Fruit fly (Drosophila melanogaster) whole organism, embryonic: ENCODE results near the gene Ids.

Source experiments
- Asciz ChIP-seq: fragments of 200-800 bp; sonication (Bioruptor generic); optimal IDR thresholded peaks from 2 replicates; lab custom pipeline; 2017; ENCODE audit warnings: missing biosample characterization, mild to moderate bottlenecking, missing genetic modification characterization, missing genetic modification reagents
- Atf3 ChIP-seq: fragments of 200-800 bp; sonication (Bioruptor generic); optimal IDR thresholded peaks from 3 replicates; lab custom pipeline; 2016; ENCODE audit warnings: missing biosample characterization, missing genetic modification characterization
- CG10147 ChIP-seq: fragments of 200-800 bp; sonication (Bioruptor generic); optimal IDR thresholded peaks from 2 replicates; lab custom pipeline; 2019; ENCODE audit warnings: missing biosample characterization, mild to moderate bottlenecking, missing genetic modification characterization, moderate library complexity
- CG1024 ChIP-seq: fragments of 200-800 bp; sonication (Bioruptor generic); IDR thresholded peaks from 2 replicates; pipeline ENCODE4 v1.3.6; 2022; ENCODE audit warnings: missing biosample characterization, missing genetic modification characterization
- CG10267 ChIP-seq: fragments of 200-800 bp; sonication (Bioruptor generic); optimal IDR thresholded peaks from 2 replicates; lab custom pipeline; 2018; ENCODE audit warnings: missing biosample characterization, mild to moderate bottlenecking, missing genetic modification characterization, moderate library complexity
- CG10543 ChIP-seq: fragments of 200-800 bp; sonication (Bioruptor generic); optimal IDR thresholded peaks from 3 replicates; lab custom pipeline; 2017; ENCODE audit warnings: missing biosample characterization, mild to moderate bottlenecking, missing genetic modification characterization, moderate library complexity
- CG11504 ChIP-seq: fragments of 200-800 bp; sonication (Bioruptor generic); optimal IDR thresholded peaks from 3 replicates; lab custom pipeline; 2019; ENCODE audit warnings: missing biosample characterization, mild to moderate bottlenecking, missing genetic modification characterization, moderate library complexity
- CG12236 ChIP-seq: fragments of 200-800 bp; sonication (Bioruptor generic); optimal IDR thresholded peaks from 2 replicates; lab custom pipeline; 2016; ENCODE audit warnings: missing biosample characterization, missing genetic modification characterization
- CG13424 ChIP-seq: fragments of 200-800 bp; sonication (Bioruptor generic); optimal IDR thresholded peaks from 2 replicates; lab custom pipeline; 2019; ENCODE audit warnings: missing biosample characterization, mild to moderate bottlenecking, missing genetic modification characterization, moderate library complexity
- CG1602 ChIP-seq: fragments of 200-800 bp; sonication (Bioruptor generic); optimal IDR thresholded peaks from 3 replicates; lab custom pipeline; 2016; ENCODE audit warnings: missing biosample characterization, missing genetic modification characterization
- CG17385 ChIP-seq: fragments of 200-800 bp; sonication (Bioruptor generic); optimal IDR thresholded peaks from 3 replicates; lab custom pipeline; 2018; ENCODE audit warnings: missing biosample characterization, mild to moderate bottlenecking, missing genetic modification characterization
- CG17568 ChIP-seq: fragments of 200-800 bp; sonication (Bioruptor generic); optimal IDR thresholded peaks from 2 replicates; lab custom pipeline; 2018; ENCODE audit warnings: missing biosample characterization, mild to moderate bottlenecking, missing genetic modification characterization, moderate library complexity
- CG18476 ChIP-seq: fragments of 200-800 bp; sonication (Bioruptor generic); optimal IDR thresholded peaks from 2 replicates; lab custom pipeline; 2016; ENCODE audit warnings: missing biosample characterization, mild to moderate bottlenecking, missing genetic modification characterization
- CG31365 ChIP-seq: fragments of 200-800 bp; sonication (Bioruptor generic); optimal IDR thresholded peaks from 2 replicates; lab custom pipeline; 2018; ENCODE audit warnings: missing biosample characterization, mild to moderate bottlenecking, missing genetic modification characterization
- CG3163 ChIP-seq: fragments of 200-800 bp; sonication (Bioruptor generic); optimal IDR thresholded peaks from 3 replicates; lab custom pipeline; 2016; ENCODE audit warnings: missing biosample characterization, missing genetic modification characterization
- CG32532 ChIP-seq: fragments of 200-800 bp; sonication (Bioruptor generic); IDR thresholded peaks from 2 replicates; pipeline ENCODE4 v1.3.6; 2022; ENCODE audit warnings: missing biosample characterization, missing genetic modification characterization
- CG34422 ChIP-seq: fragments of 200-800 bp; sonication (Bioruptor generic); IDR thresholded peaks from 3 replicates; pipeline ENCODE4 v1.3.6; 2022; ENCODE audit warnings: missing biosample characterization, missing genetic modification characterization
- CG5245 ChIP-seq: fragments of 200-800 bp; sonication (Bioruptor generic); optimal IDR thresholded peaks from 3 replicates; lab custom pipeline; 2016; ENCODE audit warnings: missing biosample characterization, missing genetic modification characterization
- CG7357 ChIP-seq: fragments of 200-800 bp; sonication (Bioruptor generic); IDR thresholded peaks from 3 replicates; pipeline ENCODE4 v1.3.6; 2022; ENCODE audit warnings: missing biosample characterization, missing genetic modification characterization
- GATAe ChIP-seq: fragments of 200-800 bp; sonication (Bioruptor generic); conservative IDR thresholded peaks from 2 replicates; pipeline ENCODE4 v1.3.6; 2022; ENCODE audit warnings: missing biosample characterization, missing genetic modification characterization
- Hr51 ChIP-seq, 2 experiments: fragments of 200-800 bp; sonication (Bioruptor generic); optimal IDR thresholded peaks; 2 replicates in 1 of 2; 3 replicates in 1 of 2; lab custom pipeline; 2016 to 2018; ENCODE audit warnings: missing biosample characterization in 2 of 2, missing genetic modification characterization in 2 of 2, mild to moderate bottlenecking in 1 of 2, moderate library complexity in 1 of 2
- Lim3 ChIP-seq: fragments of 200-800 bp; sonication (Bioruptor generic); IDR thresholded peaks from 2 replicates; pipeline ENCODE4 v1.3.6; 2022; ENCODE audit warnings: missing biosample characterization, missing genetic modification characterization
- Lpt ChIP-seq: fragments of >200 bp; optimal IDR thresholded peaks from 2 replicates; lab custom pipeline; 2018; ENCODE audit warnings: missing biosample characterization, missing genetic modification characterization
- Med ChIP-seq: fragments of 200-800 bp; sonication (Bioruptor generic); peaks from one replicate; lab custom pipeline; 2016; ENCODE audit warnings: missing biosample characterization, missing genetic modification characterization, mild to moderate bottlenecking, inconsistent platforms, moderate library complexity
- Ptx1 ChIP-seq: fragments of 200-800 bp; sonication (Bioruptor generic); IDR thresholded peaks from 2 replicates; pipeline ENCODE4 v1.3.6; 2022; ENCODE audit warnings: missing biosample characterization, missing genetic modification characterization
- Rx ChIP-seq: fragments of 200-800 bp; sonication (Bioruptor generic); IDR thresholded peaks from 2 replicates; pipeline ENCODE4 v1.3.6; 2022; ENCODE audit warnings: missing biosample characterization, missing genetic modification characterization
- Ssrp ChIP-seq: fragments of 200-800 bp; sonication (Bioruptor generic); optimal IDR thresholded peaks from 2 replicates; lab custom pipeline; 2018; ENCODE audit warnings: missing biosample characterization, mild to moderate bottlenecking, missing genetic modification characterization, moderate library complexity
- Taf1 ChIP-seq: fragments of 200-800 bp; sonication (Bioruptor generic); IDR thresholded peaks from 2 replicates; pipeline ENCODE4 v1.3.6; 2022; ENCODE audit warnings: missing biosample characterization, missing genetic modification characterization
- ac ChIP-seq: fragments of 200-800 bp; sonication (Bioruptor generic); optimal IDR thresholded peaks from 3 replicates; lab custom pipeline; 2017; ENCODE audit warnings: missing biosample characterization, mild to moderate bottlenecking, missing genetic modification characterization
- ase ChIP-seq: fragments of 200-800 bp; sonication (Bioruptor generic); IDR thresholded peaks from 3 replicates; pipeline ENCODE4 v1.3.6; 2022; ENCODE audit warnings: missing biosample characterization, missing genetic modification characterization
- br ChIP-seq: fragments of >200 bp; optimal IDR thresholded peaks from 2 replicates; lab custom pipeline; 2017
- btn ChIP-seq: fragments of 200-800 bp; sonication (Bioruptor generic); optimal IDR thresholded peaks from 2 replicates; lab custom pipeline; 2016; ENCODE audit warnings: missing biosample characterization, missing genetic modification characterization
- cg ChIP-seq: fragments of 200-800 bp; sonication (Bioruptor generic); optimal IDR thresholded peaks from 3 replicates; lab custom pipeline; 2019; ENCODE audit warnings: missing biosample characterization, mild to moderate bottlenecking, missing genetic modification characterization, moderate library complexity
- ci ChIP-seq: fragments of 200-800 bp; sonication (Bioruptor generic); IDR thresholded peaks from 3 replicates; pipeline ENCODE4 v1.3.6; 2022; ENCODE audit warnings: missing biosample characterization, missing genetic modification characterization
- dm ChIP-seq: fragments of 200-800 bp; sonication (Bioruptor generic); optimal IDR thresholded peaks from 3 replicates; lab custom pipeline; 2016; ENCODE audit warnings: missing biosample characterization, missing genetic modification characterization
- en ChIP-seq: fragments of 200-800 bp; sonication (Bioruptor generic); optimal IDR thresholded peaks from 2 replicates; lab custom pipeline; 2016; ENCODE audit warnings: missing biosample characterization, missing genetic modification characterization
- fd96Cb ChIP-seq: fragments of 200-800 bp; sonication (Bioruptor generic); optimal IDR thresholded peaks from 2 replicates; lab custom pipeline; 2018; ENCODE audit warnings: missing biosample characterization, mild to moderate bottlenecking, missing genetic modification characterization, moderate library complexity
- her ChIP-seq: fragments of 200-800 bp; sonication (Bioruptor generic); optimal IDR thresholded peaks from 2 replicates; lab custom pipeline; 2016; ENCODE audit warnings: missing biosample characterization, missing genetic modification characterization
- hth ChIP-seq: fragments of >200 bp; optimal IDR thresholded peaks from 2 replicates; lab custom pipeline; 2017; ENCODE audit warnings: inconsistent platforms
- kni ChIP-seq: fragments of 200-800 bp; sonication (Bioruptor generic); optimal IDR thresholded peaks from 3 replicates; lab custom pipeline; 2017; ENCODE audit warnings: mild to moderate bottlenecking, missing biosample characterization, missing genetic modification reagents, missing genetic modification characterization
- maf-S ChIP-seq: fragments of 200-800 bp; sonication (Bioruptor generic); optimal IDR thresholded peaks from 2 replicates; lab custom pipeline; 2016; ENCODE audit warnings: missing biosample characterization, missing genetic modification characterization
- mam ChIP-seq: fragments of 200-800 bp; sonication (Bioruptor generic); optimal IDR thresholded peaks from 3 replicates; lab custom pipeline; 2016; ENCODE audit warnings: missing biosample characterization, missing genetic modification characterization
- nerfin-1 ChIP-seq: fragments of 200-800 bp; sonication (Bioruptor generic); optimal IDR thresholded peaks from 3 replicates; lab custom pipeline; 2019; ENCODE audit warnings: missing biosample characterization, mild to moderate bottlenecking, missing genetic modification characterization, moderate library complexity
- nom ChIP-seq: fragments of 200-800 bp; sonication (Bioruptor generic); optimal IDR thresholded peaks from 2 replicates; lab custom pipeline; 2017; ENCODE audit warnings: missing biosample characterization, missing genetic modification characterization, mild to moderate bottlenecking, moderate library complexity, missing genetic modification reagents
- oc ChIP-seq: fragments of 200-800 bp; sonication (Bioruptor generic); optimal IDR thresholded peaks from 2 replicates; lab custom pipeline; 2018; ENCODE audit warnings: missing biosample characterization, mild to moderate bottlenecking, missing genetic modification characterization, moderate library complexity
- pan ChIP-seq, 4 experiments: fragments of >200 bp in 3 of 4; fragments of 200-800 bp in 1 of 4; sonication (Bioruptor generic) in 1 of 4; optimal IDR thresholded peaks in 3 of 4; IDR thresholded peaks in 1 of 4; 2 replicates each; pipeline versions ENCODE4 v1.3.6 to Lab custom; 2017 to 2022; ENCODE audit warnings: missing biosample characterization in 2 of 4, missing genetic modification characterization in 2 of 4, mixed read lengths in 1 of 4
- pita ChIP-seq: fragments of 200-800 bp; sonication (Bioruptor generic); optimal IDR thresholded peaks from 2 replicates; lab custom pipeline; 2017; ENCODE audit warnings: missing biosample characterization, mild to moderate bottlenecking, missing genetic modification characterization
- scrt ChIP-seq: fragments of 200-800 bp; sonication (Bioruptor generic); optimal IDR thresholded peaks from 2 replicates; lab custom pipeline; 2018; ENCODE audit warnings: missing biosample characterization, mild to moderate bottlenecking, missing genetic modification characterization, moderate library complexity
- slbo ChIP-seq: fragments of 200-800 bp; sonication (Bioruptor generic); IDR thresholded peaks from 2 replicates; pipeline ENCODE4 v1.3.6; 2022; ENCODE audit warnings: missing biosample characterization, missing genetic modification characterization
- so ChIP-seq: fragments of 200-800 bp; sonication (Bioruptor generic); IDR thresholded peaks from 3 replicates; pipeline ENCODE4 v1.3.6; 2022; ENCODE audit warnings: missing biosample characterization, missing genetic modification characterization
- tup ChIP-seq: fragments of 200-800 bp; sonication (Bioruptor generic); optimal IDR thresholded peaks from 2 replicates; lab custom pipeline; 2016; ENCODE audit warnings: missing biosample characterization, mild to moderate bottlenecking, missing genetic modification characterization, moderate library complexity
- yki ChIP-seq: fragments of >200 bp; optimal IDR thresholded peaks from 3 replicates; lab custom pipeline; 2018

Gene Ids

DNA sequence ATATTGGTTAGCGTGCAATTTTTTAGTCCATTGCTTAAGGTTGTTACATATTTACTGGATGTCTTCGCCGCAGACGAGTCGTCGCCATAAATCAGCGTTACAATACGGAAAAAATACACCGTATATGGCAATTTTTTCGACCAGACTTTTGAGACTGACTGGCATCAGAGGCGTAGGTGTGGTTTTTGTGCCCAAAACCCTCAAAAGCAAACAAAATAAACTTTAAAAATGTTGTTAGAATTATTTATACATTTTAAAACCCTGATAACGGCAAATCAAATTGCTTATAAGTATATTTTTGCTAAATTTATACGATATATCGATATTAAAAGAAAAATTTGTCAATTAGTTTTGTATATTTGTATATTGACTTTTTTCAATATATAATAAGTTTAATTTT lies 42.6 kb downstream of the Ids start (continued):
- no peak for TF ChIP-seq ase (GFP tag; lab: Robert Waterston, UW)
- TF ChIP-seq CG31365 (tag; lab: Kevin White, UChicago) = no peak
- TF ChIP-seq Rx (GFP tag; lab: Robert Waterston, UW) = no peak
- TF ChIP-seq hth (lab: Kevin White, UChicago) = no peak
- no peak for TF ChIP-seq kni (GFP tag; lab: Kevin White, UChicago)
- TF ChIP-seq fd96Cb (tag; lab: Kevin White, UChicago) = no peak
- peak in 1 of 2 experiments; percentile 9 for TF ChIP-seq Hr51 (GFP tag; optimal IDR thresholded peaks at IDR 0.05; lab: Kevin White, UChicago)
- no peak for TF ChIP-seq yki (lab: Kevin White, UChicago)
- no peak for TF ChIP-seq ci (GFP tag; lab: Robert Waterston, UW)
- TF ChIP-seq ac (GFP tag; lab: Kevin White, UChicago) = no peak
- no peak for TF ChIP-seq btn (GFP tag; lab: Kevin White, UChicago)
- TF ChIP-seq CG32532 (GFP tag; lab: Robert Waterston, UW) = 0 out of 2 replicates have a peak, but pooled peaks have one; percentile 13
- no peak for TF ChIP-seq pita
- TF ChIP-seq CG17385 (GFP tag; lab: Kevin White, UChicago) = no peak
- TF ChIP-seq en (GFP tag; lab: Kevin White, UChicago) = no peak
- no peak for TF ChIP-seq CG5245 (GFP tag; lab: Kevin White, UChicago)
- TF ChIP-seq CG18476 = no peak
- peak; percentile 22 for TF ChIP-seq CG11504
- peak; percentile 26; the same call in 1 of the 2 replicates for TF ChIP-seq slbo (GFP tag; lab: Robert Waterston, UW)
- no peak for TF ChIP-seq CG10543 (GFP tag; lab: Kevin White, UChicago)
- TF ChIP-seq cg (GFP tag; lab: Kevin White, UChicago) = no peak
- peak; percentile 10 for TF ChIP-seq Med (GFP tag; lab: Kevin White, UChicago)
- TF ChIP-seq CG12236 = no peak
- TF ChIP-seq Lpt = no peak
- TF ChIP-seq CG7357 (GFP tag; lab: Robert Waterston, UW) = no peak
- TF ChIP-seq Asciz (GFP tag; lab: Kevin White, UChicago) = no peak
- TF ChIP-seq scrt = no peak
- TF ChIP-seq oc (tag; lab: Kevin White, UChicago) = no peak
- TF ChIP-seq nerfin-1 (tag; lab: Kevin White, UChicago) = no peak
- TF ChIP-seq tup = no peak
- TF ChIP-seq Taf1 (GFP tag; lab: Robert Waterston, UW) = no peak
- no peak for TF ChIP-seq mam (GFP tag; lab: Kevin White, UChicago)
- TF ChIP-seq her (GFP tag; lab: Kevin White, UChicago) = no peak
- 0 out of 2 replicates have a peak, but pooled peaks have one; percentile 12 for TF ChIP-seq Ptx1 (GFP tag; lab: Robert Waterston, UW)
- no peak for TF ChIP-seq Ssrp (tag; lab: Kevin White, UChicago)
- TF ChIP-seq CG10147 (GFP tag; lab: Kevin White, UChicago) = no peak
- TF ChIP-seq Atf3 (GFP tag; lab: Kevin White, UChicago) = no peak
- no peak for TF ChIP-seq maf-S
- no peak for TF ChIP-seq br (lab: Kevin White, UChicago)
- no peak for TF ChIP-seq CG10267 (tag; lab: Kevin White, UChicago)
- peak; percentile 11 for TF ChIP-seq CG13424 (tag; lab: Kevin White, UChicago)
- no peak for TF ChIP-seq so
- no peak for TF ChIP-seq pan (optimal IDR thresholded peaks at IDR 0.05; lab: Kevin White, UChicago)
- no peak for TF ChIP-seq pan (GFP tag; optimal IDR thresholded peaks at IDR 0.05 in 1 of 2, IDR thresholded peaks at IDR 0.05 in 1 of 2)
- no peak for TF ChIP-seq nom
- no peak for TF ChIP-seq Lim3
- TF ChIP-seq CG17568 (GFP tag; lab: Kevin White, UChicago) = no peak
- TF ChIP-seq CG34422 (GFP tag; lab: Robert Waterston, UW) = no peak
- TF ChIP-seq GATAe (GFP tag; lab: Robert Waterston, UW) = no peak
- TF ChIP-seq CG1024 (GFP tag; lab: Robert Waterston, UW) = no peak
- TF ChIP-seq CG1602 (GFP tag; lab: Kevin White, UChicago) = no peak
- no peak for TF ChIP-seq dm (GFP tag; lab: Kevin White, UChicago)
- TF ChIP-seq CG3163 (GFP tag; lab: Kevin White, UChicago) = no peak
